Worm (Caenorhabditis elegans): ENCODE results near the gene exos-8.

The exos-8 gene

ce11 chrII:6701497-6701896 is 40.0 kb upstream of the exos-8 start, which contains the start of gene C18H9.6:
C18H9.6 (minus strand) TSS chrII:6701625.
- TF ChIP-seq ztf-22 (GFP tag; optimal IDR thresholded peaks at IDR 0.05) (peak; percentile 30), ets-4 (GFP tag; optimal IDR thresholded peaks at IDR 0.05) (peak; percentile 19), nhr-80 (tag; optimal IDR thresholded peaks at IDR 0.05) (peak; percentile 86), atf-7 (tag; optimal IDR thresholded peaks at IDR 0.05) (peak; percentile 30), madf-6 (GFP tag; IDR thresholded peaks at IDR 0.05) (no peak), mcd-1 (GFP tag; IDR thresholded peaks at IDR 0.05) (no peak)

- TF ChIP-seq let-607 (tag; optimal IDR thresholded peaks at IDR 0.05) = no peak
- no peak for TF ChIP-seq ceh-79 (tag; optimal IDR thresholded peaks at IDR 0.05)
- no peak for TF ChIP-seq D2030.7 (GFP tag; IDR thresholded peaks at IDR 0.05)
- no peak for TF ChIP-seq nhr-120 (GFP tag; IDR thresholded peaks at IDR 0.05)
- TF ChIP-seq sdz-38 (tag; optimal IDR thresholded peaks at IDR 0.05) = no peak
- TF ChIP-seq cebp-2 (GFP tag; IDR thresholded peaks at IDR 0.05) = no peak
- TF ChIP-seq mes-4 (tag; optimal IDR thresholded peaks at IDR 0.05) = no peak
- no peak for TF ChIP-seq snpc-4 (GFP tag; optimal IDR thresholded peaks at IDR 0.05)
- TF ChIP-seq snpc-4 (tag; optimal IDR thresholded peaks at IDR 0.05) = no peak
Observed at ce11 chrII:6705593-6706228, 35.8 kb upstream of the exos-8 start, which contains the start of gene rpy-1. rpy-1 (minus strand) TSS chrII:6705643.

ce11 chrII:6706552-6707091 is 34.9 kb upstream of the exos-8 start:
- TF ChIP-seq Y53G8AR.9 (GFP tag; conservative IDR thresholded peaks at IDR 0.05) (no peak), sptf-2 (GFP tag; optimal IDR thresholded peaks at IDR 0.05) (no peak), T26A5.8 (tag; optimal IDR thresholded peaks at IDR 0.05) (no peak), madf-8 (GFP tag; conservative IDR thresholded peaks at IDR 0.05) (no peak), F22D6.2 (tag; optimal IDR thresholded peaks at IDR 0.05) (no peak), lin-26 (GFP tag; IDR thresholded peaks at IDR 0.05) (no peak), lin-40 (tag; optimal IDR thresholded peaks at IDR 0.05) (no peak), let-607 (tag; optimal IDR thresholded peaks at IDR 0.05) (no peak), F57A8.1 (GFP tag; optimal IDR thresholded peaks at IDR 0.05) (no peak), B0336.3 (GFP tag; IDR thresholded peaks at IDR 0.05) (no peak), F57C9.4 (tag; optimal IDR thresholded peaks at IDR 0.05) (no peak)

ce11 chrII:6707496-6708260 is 33.8 kb upstream of the exos-8 start:
- TF ChIP-seq somi-1 (GFP tag; optimal IDR thresholded peaks at IDR 0.05) (peak; percentile 21), hmg-1.2 (GFP tag; IDR thresholded peaks at IDR 0.05) (peak; percentile 51; the same call in 1 of the 2 replicates), ceh-91 (GFP tag; IDR thresholded peaks at IDR 0.05) (no peak)

- 0 out of 2 replicates have a peak, but pooled peaks have one; percentile 17 for TF ChIP-seq hmg-1.2 (GFP tag; IDR thresholded peaks at IDR 0.05)
- no peak for TF ChIP-seq F23B12.7 (tag; optimal IDR thresholded peaks at IDR 0.05; ENCODE audit: insufficient read depth)
- TF ChIP-seq dox-1 (GFP tag; IDR thresholded peaks at IDR 0.05) = no peak
- peak; percentile 26; the same call in 1 of the 2 replicates for TF ChIP-seq zfh-2 (GFP tag; conservative IDR thresholded peaks at IDR 0.05)
Observed at ce11 chrII:6708980-6709379, 32.5 kb upstream of the exos-8 start.
